Worm (Caenorhabditis elegans) whole organism, early embryonic: Measurements from ENCODE around the gene pab-2.

Experiments used
- ama-1 ChIP-seq: fragments of 150-350 bp; optimal IDR thresholded peaks from 2 replicates; lab custom pipeline; 2014
- flt-1 ChIP-seq: fragments of 200-800 bp; sonication (Bioruptor generic); IDR thresholded peaks from 2 replicates; pipeline ENCODE4 v1.3.6; 2022; ENCODE audit warnings: missing genetic modification characterization, missing compliant biosample characterization
- sea-1 ChIP-seq: fragments of 200-800 bp; sonication (Bioruptor generic); conservative IDR thresholded peaks from 2 replicates; pipeline ENCODE4 v1.3.6; 2022; ENCODE audit warnings: missing genetic modification characterization, missing compliant biosample characterization
- tbx-37 ChIP-seq: fragments of 200-800 bp; sonication (Bioruptor generic); conservative IDR thresholded peaks from 2 replicates; pipeline ENCODE4 v1.3.6; 2022; ENCODE audit warnings: missing genetic modification reagents, missing genetic modification characterization, missing compliant biosample characterization

ce11 chrX:13536759-13537158, 9.5 kb upstream of the pab-2 start, which contains the start of gene R01E6.5:
- TF ChIP-seq ama-1 (lab: Kevin White, UChicago) (no peak), sea-1 (GFP tag; lab: Robert Waterston, UW) (no peak), tbx-37 (no peak), flt-1 (no peak)
